Fruit fly (Drosophila melanogaster) whole organism, embryonic: ENCODE measurements around the gene scaf6.

ENCODE experiments used
- Abd-B ChIP-seq: fragments of 200-800 bp; sonication (Bioruptor generic); optimal IDR thresholded peaks from 2 replicates; lab custom pipeline; 2018; ENCODE audit warnings: missing biosample characterization, mild to moderate bottlenecking, missing genetic modification characterization, moderate library complexity
- CG11247 ChIP-seq: fragments of 200-800 bp; sonication (Bioruptor generic); IDR thresholded peaks from 2 replicates; pipeline ENCODE4 v1.3.6; 2022; ENCODE audit warnings: missing biosample characterization, missing genetic modification characterization
- CG13123 ChIP-seq: fragments of 200-800 bp; sonication (Bioruptor generic); optimal IDR thresholded peaks from 2 replicates; lab custom pipeline; 2016; ENCODE audit warnings: missing biosample characterization, missing genetic modification characterization
- CG13296 ChIP-seq: fragments of 200-800 bp; sonication (Bioruptor generic); optimal IDR thresholded peaks from 3 replicates; lab custom pipeline; 2018; ENCODE audit warnings: missing biosample characterization, mild to moderate bottlenecking, missing genetic modification characterization
- CG14710 ChIP-seq: fragments of 200-800 bp; sonication (Bioruptor generic); optimal IDR thresholded peaks from 3 replicates; lab custom pipeline; 2019; ENCODE audit warnings: missing biosample characterization, mild to moderate bottlenecking, missing genetic modification characterization, moderate library complexity
- CG2199 ChIP-seq: fragments of 200-800 bp; sonication (Bioruptor generic); IDR thresholded peaks from 3 replicates; pipeline ENCODE4 v1.3.6; 2022; ENCODE audit warnings: missing biosample characterization, missing genetic modification characterization
- CG31365 ChIP-seq: fragments of 200-800 bp; sonication (Bioruptor generic); optimal IDR thresholded peaks from 2 replicates; lab custom pipeline; 2018; ENCODE audit warnings: missing biosample characterization, mild to moderate bottlenecking, missing genetic modification characterization
- CG34376 ChIP-seq: fragments of 200-800 bp; sonication (Bioruptor generic); optimal IDR thresholded peaks from 2 replicates; lab custom pipeline; 2018; ENCODE audit warnings: missing biosample characterization, mild to moderate bottlenecking, missing genetic modification characterization
- CG4328 ChIP-seq: fragments of 200-800 bp; sonication (Bioruptor generic); optimal IDR thresholded peaks from 3 replicates; lab custom pipeline; 2017; ENCODE audit warnings: missing biosample characterization, missing genetic modification reagents, missing genetic modification characterization
- CG7556 ChIP-seq: fragments of 200-800 bp; sonication (Bioruptor generic); optimal IDR thresholded peaks from 2 replicates; lab custom pipeline; 2017; ENCODE audit warnings: missing biosample characterization, mild to moderate bottlenecking, missing genetic modification characterization
- CG7928 ChIP-seq: fragments of 200-800 bp; sonication (Bioruptor generic); optimal IDR thresholded peaks from 2 replicates; lab custom pipeline; 2017; ENCODE audit warnings: missing biosample characterization, mild to moderate bottlenecking, missing genetic modification characterization
- CG9215 ChIP-seq: fragments of 200-800 bp; sonication (Bioruptor generic); IDR thresholded peaks from 2 replicates; pipeline ENCODE4 v1.3.6; 2022; ENCODE audit warnings: missing biosample characterization, missing genetic modification characterization
- CG9727 ChIP-seq: fragments of 200-800 bp; sonication (Bioruptor generic); optimal IDR thresholded peaks from 3 replicates; lab custom pipeline; 2017; ENCODE audit warnings: missing biosample characterization, mild to moderate bottlenecking, missing genetic modification characterization
- CG9817 ChIP-seq: fragments of 200-800 bp; sonication (Bioruptor generic); optimal IDR thresholded peaks from 2 replicates; lab custom pipeline; 2018; ENCODE audit warnings: missing biosample characterization, mild to moderate bottlenecking, missing genetic modification characterization, moderate library complexity
- D ChIP-seq, 2 experiments: fragments of 200-800 bp in 1 of 2; fragments of >200 bp in 1 of 2; sonication (Bioruptor generic) in 1 of 2; optimal IDR thresholded peaks; 2 replicates in 1 of 2; 3 replicates in 1 of 2; lab custom pipeline; 2017; ENCODE audit warnings: mild to moderate bottlenecking in 1 of 2, missing biosample characterization in 1 of 2, missing genetic modification characterization in 1 of 2, missing genetic modification reagents in 1 of 2
- Dek ChIP-seq: fragments of 200-800 bp; sonication (Bioruptor generic); optimal IDR thresholded peaks from 3 replicates; lab custom pipeline; 2019; ENCODE audit warnings: missing biosample characterization, mild to moderate bottlenecking, missing genetic modification characterization, moderate library complexity
- Dip2 ChIP-seq: fragments of 200-800 bp; sonication (Bioruptor generic); IDR thresholded peaks from 2 replicates; pipeline ENCODE4 v1.3.6; 2022; ENCODE audit warnings: missing biosample characterization, missing genetic modification characterization
- Dll ChIP-seq: fragments of 200-800 bp; sonication (Bioruptor generic); IDR thresholded peaks from 4 replicates; pipeline ENCODE4 v1.3.6; 2022; ENCODE audit warnings: missing biosample characterization, missing genetic modification characterization; ENCODE audit not compliant: partially characterized antibody
- Doc3 ChIP-seq: fragments of 200-800 bp; sonication (Bioruptor generic); IDR thresholded peaks from 3 replicates; pipeline ENCODE4 v1.3.6; 2022; ENCODE audit warnings: missing biosample characterization, missing genetic modification characterization; ENCODE audit not compliant: partially characterized antibody
- E2f2 ChIP-seq: fragments of 200-800 bp; sonication (Bioruptor generic); IDR thresholded peaks from 2 replicates; pipeline ENCODE4 v1.3.6; 2022; ENCODE audit warnings: missing biosample characterization, missing genetic modification characterization
- Fer2 ChIP-seq: fragments of 200-800 bp; sonication (Bioruptor generic); optimal IDR thresholded peaks from 2 replicates; lab custom pipeline; 2018; ENCODE audit warnings: missing biosample characterization, mild to moderate bottlenecking, missing genetic modification characterization, moderate library complexity
- Fer3 ChIP-seq: fragments of 200-800 bp; sonication (Bioruptor generic); optimal IDR thresholded peaks from 2 replicates; lab custom pipeline; 2018; ENCODE audit warnings: missing biosample characterization, mild to moderate bottlenecking, missing genetic modification characterization, moderate library complexity
- Hr78 ChIP-seq, 2 experiments: fragments of 200-800 bp in 1 of 2; fragments of >200 bp in 1 of 2; sonication (Bioruptor generic) in 1 of 2; optimal IDR thresholded peaks; 2 replicates each; lab custom pipeline; 2017 to 2019; ENCODE audit warnings: missing biosample characterization in 2 of 2, missing genetic modification characterization in 2 of 2, mild to moderate bottlenecking in 1 of 2, moderate library complexity in 1 of 2
- MTF-1 ChIP-seq: fragments of 200-800 bp; sonication (Bioruptor generic); optimal IDR thresholded peaks from 2 replicates; lab custom pipeline; 2018; ENCODE audit warnings: missing biosample characterization, mild to moderate bottlenecking, missing genetic modification characterization, borderline replicate concordance
- Xbp1 ChIP-seq: fragments of 200-800 bp; sonication (Bioruptor generic); optimal IDR thresholded peaks from 3 replicates; lab custom pipeline; 2016; ENCODE audit warnings: missing biosample characterization, mild to moderate bottlenecking, missing genetic modification characterization
- YL-1 ChIP-seq: fragments of 200-800 bp; sonication (Bioruptor generic); optimal IDR thresholded peaks from 3 replicates; lab custom pipeline; 2017; ENCODE audit warnings: missing biosample characterization, mild to moderate bottlenecking, missing genetic modification characterization
- cwo ChIP-seq: fragments of 200-800 bp; sonication (Bioruptor generic); optimal IDR thresholded peaks from 3 replicates; lab custom pipeline; 2017; ENCODE audit warnings: missing biosample characterization, missing genetic modification characterization, mild to moderate bottlenecking, moderate library complexity, missing genetic modification reagents
- dmrt11E ChIP-seq: fragments of 200-800 bp; sonication (Bioruptor generic); optimal IDR thresholded peaks from 3 replicates; lab custom pipeline; 2018; ENCODE audit warnings: missing biosample characterization, mild to moderate bottlenecking, missing genetic modification characterization, moderate library complexity
- ems ChIP-seq: fragments of 200-800 bp; sonication (Bioruptor generic); optimal IDR thresholded peaks from 3 replicates; lab custom pipeline; 2016; ENCODE audit warnings: missing biosample characterization, missing genetic modification characterization
- esg ChIP-seq: fragments of 200-800 bp; sonication (Bioruptor generic); conservative IDR thresholded peaks from 2 replicates; pipeline ENCODE4 v1.3.6; 2022; ENCODE audit warnings: missing biosample characterization, missing genetic modification characterization
- eve ChIP-seq, 2 experiments: fragments of >200 bp; optimal IDR thresholded peaks; 2 replicates each; lab custom pipeline; 2017; ENCODE audit warnings: missing biosample characterization in 2 of 2, missing genetic modification characterization in 2 of 2
- ewg ChIP-seq: fragments of 200-800 bp; sonication (Bioruptor generic); optimal IDR thresholded peaks from 3 replicates; lab custom pipeline; 2017; ENCODE audit warnings: mild to moderate bottlenecking, missing biosample characterization, missing genetic modification reagents, missing genetic modification characterization
- eyg ChIP-seq: fragments of 200-800 bp; sonication (Bioruptor generic); optimal IDR thresholded peaks from 3 replicates; lab custom pipeline; 2016; ENCODE audit warnings: missing biosample characterization, missing genetic modification characterization
- hb ChIP-seq: fragments of 200-800 bp; sonication (Bioruptor generic); IDR thresholded peaks from 3 replicates; pipeline ENCODE4 v1.3.6; 2022; ENCODE audit warnings: missing biosample characterization, missing genetic modification characterization; ENCODE audit not compliant: partially characterized antibody
- ind ChIP-seq: fragments of 200-800 bp; sonication (Bioruptor generic); optimal IDR thresholded peaks from 3 replicates; lab custom pipeline; 2016; ENCODE audit warnings: missing biosample characterization, missing genetic modification characterization
- ken ChIP-seq: fragments of 200-800 bp; sonication (Bioruptor generic); IDR thresholded peaks from 3 replicates; pipeline ENCODE4 v1.3.6; 2022; ENCODE audit warnings: missing biosample characterization, missing genetic modification characterization
- luna ChIP-seq: fragments of 200-800 bp; sonication (Bioruptor generic); optimal IDR thresholded peaks from 2 replicates; lab custom pipeline; 2016; ENCODE audit warnings: missing biosample characterization, missing genetic modification characterization
- maf-S ChIP-seq: fragments of 200-800 bp; sonication (Bioruptor generic); optimal IDR thresholded peaks from 2 replicates; lab custom pipeline; 2016; ENCODE audit warnings: missing biosample characterization, missing genetic modification characterization
- nau ChIP-seq: fragments of 200-800 bp; sonication (Bioruptor generic); optimal IDR thresholded peaks from 3 replicates; lab custom pipeline; 2017; ENCODE audit warnings: missing biosample characterization, mild to moderate bottlenecking, missing genetic modification characterization, missing genetic modification reagents
- pfk ChIP-seq: fragments of 200-800 bp; sonication (Bioruptor generic); optimal IDR thresholded peaks from 2 replicates; lab custom pipeline; 2018; ENCODE audit warnings: missing biosample characterization, mild to moderate bottlenecking, missing genetic modification characterization, moderate library complexity
- pita ChIP-seq: fragments of 200-800 bp; sonication (Bioruptor generic); optimal IDR thresholded peaks from 2 replicates; lab custom pipeline; 2017; ENCODE audit warnings: missing biosample characterization, mild to moderate bottlenecking, missing genetic modification characterization
- pnt ChIP-seq: fragments of 200-800 bp; sonication (Bioruptor generic); optimal IDR thresholded peaks from 3 replicates; lab custom pipeline; 2016; ENCODE audit warnings: missing biosample characterization, missing genetic modification characterization
- rib ChIP-seq: fragments of 200-800 bp; sonication (Bioruptor generic); IDR thresholded peaks from 2 replicates; pipeline ENCODE4 v1.3.6; 2022; ENCODE audit warnings: missing biosample characterization, missing genetic modification characterization
- ro ChIP-seq: fragments of 200-800 bp; sonication (Bioruptor generic); IDR thresholded peaks from 2 replicates; pipeline ENCODE4 v1.3.6; 2022; ENCODE audit warnings: missing biosample characterization, missing genetic modification characterization
- sens ChIP-seq: fragments of 200-800 bp; sonication (Bioruptor generic); peaks from one replicate; lab custom pipeline; 2016; ENCODE audit warnings: missing biosample characterization, missing genetic modification characterization
- sna ChIP-seq: fragments of 200-800 bp; sonication (Bioruptor generic); IDR thresholded peaks from 2 replicates; pipeline ENCODE4 v1.3.6; 2022; ENCODE audit warnings: missing biosample characterization, missing genetic modification characterization; ENCODE audit not compliant: partially characterized antibody
- tgo ChIP-seq: fragments of 200-800 bp; sonication (Bioruptor generic); IDR thresholded peaks from 3 replicates; pipeline ENCODE4 v1.3.6; 2022; ENCODE audit warnings: missing biosample characterization, missing genetic modification characterization
- tll ChIP-seq, 2 experiments: fragments of 200-800 bp in 1 of 2; fragments of >200 bp in 1 of 2; sonication (Bioruptor generic) in 1 of 2; optimal IDR thresholded peaks; 2 replicates each; lab custom pipeline; 2017 to 2019; ENCODE audit warnings: missing biosample characterization in 2 of 2, missing genetic modification characterization in 2 of 2, mild to moderate bottlenecking in 1 of 2, moderate library complexity in 1 of 2
- wek ChIP-seq: fragments of 200-800 bp; sonication (Bioruptor generic); optimal IDR thresholded peaks from 3 replicates; lab custom pipeline; 2018; ENCODE audit warnings: missing biosample characterization, mild to moderate bottlenecking, missing genetic modification characterization, moderate library complexity
- zfh2 ChIP-seq: fragments of 200-800 bp; sonication (Bioruptor generic); optimal IDR thresholded peaks from 2 replicates; lab custom pipeline; 2016; ENCODE audit warnings: missing biosample characterization, missing genetic modification characterization

Gene scaf6

dm6 chr3L:17001055-17001454, 41.3 kb downstream of the scaf6 start (continued):
- TF ChIP-seq tgo (GFP tag; lab: Robert Waterston, UW): no peak
- TF ChIP-seq Dek (tag; lab: Kevin White, UChicago): no peak
- TF ChIP-seq pnt (GFP tag; lab: Kevin White, UChicago): no peak
- no peak for TF ChIP-seq Fer2
- no peak for TF ChIP-seq pfk
- TF ChIP-seq eve (GFP tag; optimal IDR thresholded peaks at IDR 0.05; lab: Kevin White, UChicago): no peak
- no peak for TF ChIP-seq CG14710 (tag; lab: Kevin White, UChicago)
- no peak for TF ChIP-seq rib
- TF ChIP-seq wek: no peak
- TF ChIP-seq tll (GFP tag; optimal IDR thresholded peaks at IDR 0.05; lab: Kevin White, UChicago): no peak
- no peak for TF ChIP-seq Abd-B (GFP tag; lab: Kevin White, UChicago)
- no peak for TF ChIP-seq esg
- no peak for TF ChIP-seq CG7556
- no peak for TF ChIP-seq Doc3 (GFP tag; lab: Robert Waterston, UW)
- TF ChIP-seq CG9215: no peak
- no peak for TF ChIP-seq luna (GFP tag; lab: Kevin White, UChicago)
- TF ChIP-seq ken: no peak
- TF ChIP-seq Dll (GFP tag; lab: Robert Waterston, UW): no peak
- TF ChIP-seq zfh2: no peak
- TF ChIP-seq hb (GFP tag; lab: Robert Waterston, UW): 0 out of 3 replicates have a peak, but pooled peaks have one; percentile 20
- no peak for TF ChIP-seq ind (GFP tag; lab: Kevin White, UChicago)
- TF ChIP-seq ems: no peak
- TF ChIP-seq maf-S (GFP tag; lab: Kevin White, UChicago): no peak
- TF ChIP-seq CG31365: no peak
- TF ChIP-seq CG2199: no peak
- TF ChIP-seq cwo: peak; percentile 69
- no peak for TF ChIP-seq CG9817 (tag; lab: Kevin White, UChicago)
- no peak for TF ChIP-seq eyg (GFP tag; lab: Kevin White, UChicago)
- no peak for TF ChIP-seq MTF-1 (GFP tag; lab: Kevin White, UChicago)
- TF ChIP-seq Dip2 (GFP tag; lab: Robert Waterston, UW): no peak
- TF ChIP-seq CG9727 (GFP tag; lab: Kevin White, UChicago): no peak
- no peak for TF ChIP-seq D (optimal IDR thresholded peaks at IDR 0.05; lab: Kevin White, UChicago)
- no peak for TF ChIP-seq D (GFP tag; optimal IDR thresholded peaks at IDR 0.05; lab: Kevin White, UChicago)
- TF ChIP-seq YL-1: no peak
- TF ChIP-seq sna (GFP tag; lab: Robert Waterston, UW): no peak
- peak; percentile 46 for TF ChIP-seq CG34376 (GFP tag; lab: Kevin White, UChicago)
- no peak for TF ChIP-seq dmrt11E (tag; lab: Kevin White, UChicago)
- TF ChIP-seq CG4328 (GFP tag; lab: Kevin White, UChicago): no peak
- TF ChIP-seq ewg (GFP tag; lab: Kevin White, UChicago): no peak
- no peak for TF ChIP-seq ro (GFP tag; lab: Robert Waterston, UW)
- no peak for TF ChIP-seq CG7928 (GFP tag; lab: Kevin White, UChicago)
- peak; percentile 4 for TF ChIP-seq Fer3 (tag; lab: Kevin White, UChicago)
- TF ChIP-seq pita: no peak
- TF ChIP-seq Xbp1 (GFP tag; lab: Kevin White, UChicago): no peak
- TF ChIP-seq nau (GFP tag; lab: Kevin White, UChicago): no peak
- TF ChIP-seq CG13123 (GFP tag; lab: Kevin White, UChicago): no peak
- no peak for TF ChIP-seq Hr78 (GFP tag; optimal IDR thresholded peaks at IDR 0.05; lab: Kevin White, UChicago)
- TF ChIP-seq sens (GFP tag; lab: Kevin White, UChicago): no peak
- TF ChIP-seq E2f2 (GFP tag; lab: Robert Waterston, UW): no peak
- peak; percentile 23 for TF ChIP-seq CG13296 (GFP tag; lab: Kevin White, UChicago)
- no peak for TF ChIP-seq CG11247
